Worm (Caenorhabditis elegans): ENCODE results near the gene B0546.4.
A peak's percentile ranks its signal among the peaks of the same experiment; 100 is the strongest.

Gene B0546.4

ce11 chrIV:3384593-3384992, 646 bp upstream of the B0546.4 start (continued):
- TF ChIP-seq rcor-1 (GFP tag; IDR thresholded peaks at IDR 0.05): peak; percentile 63
- TF ChIP-seq K12H6.12 (tag; optimal IDR thresholded peaks at IDR 0.05): peak; percentile 86
- TF ChIP-seq ceh-79 (tag; optimal IDR thresholded peaks at IDR 0.05): no peak
- peak; percentile 67 for TF ChIP-seq lir-1 (GFP tag; conservative IDR thresholded peaks at IDR 0.05)
- TF ChIP-seq lin-54 (GFP tag; optimal IDR thresholded peaks at IDR 0.05): peak; percentile 80
- TF ChIP-seq F37B4.10 (GFP tag; IDR thresholded peaks at IDR 0.05): no peak
- peak; percentile 95 for TF ChIP-seq attf-5 (GFP tag; optimal IDR thresholded peaks at IDR 0.05)
- no peak for TF ChIP-seq ztf-28 (GFP tag; IDR thresholded peaks at IDR 0.05)
- TF ChIP-seq ama-1 (optimal IDR thresholded peaks at IDR 0.05): no peak
- TF ChIP-seq ama-1 (GFP tag; optimal IDR thresholded peaks at IDR 0.05): no peak
- no peak for TF ChIP-seq him-1 (tag; optimal IDR thresholded peaks at IDR 0.05)
- TF ChIP-seq dox-1 (GFP tag; IDR thresholded peaks at IDR 0.05): peak; percentile 88
- TF ChIP-seq hsf-1 (GFP tag; IDR thresholded peaks at IDR 0.05): 0 out of 2 replicates have a peak, but pooled peaks have one; percentile 29
- peak; percentile 83 for TF ChIP-seq atf-7 (tag; optimal IDR thresholded peaks at IDR 0.05)
- peak; percentile 94 for TF ChIP-seq pbrm-1 (GFP tag; IDR thresholded peaks at IDR 0.05)
- peak; percentile 72 for TF ChIP-seq nhr-80 (tag; optimal IDR thresholded peaks at IDR 0.05)
- peak; percentile 93 for TF ChIP-seq ekl-4 (GFP tag; IDR thresholded peaks at IDR 0.05)
- no peak for TF ChIP-seq bed-2 (GFP tag; IDR thresholded peaks at IDR 0.05)
- TF ChIP-seq madf-8 (GFP tag; conservative IDR thresholded peaks at IDR 0.05): no peak
- TF ChIP-seq K11D2.4 (GFP tag; IDR thresholded peaks at IDR 0.05): peak; percentile 85
- no peak for TF ChIP-seq lsy-27 (tag; optimal IDR thresholded peaks at IDR 0.05; ENCODE audit: borderline replicate concordance, insufficient read depth)
- TF ChIP-seq ceh-100 (GFP tag; IDR thresholded peaks at IDR 0.05): peak; percentile 31; the same call in 1 of the 2 replicates
- TF ChIP-seq attf-6 (GFP tag; IDR thresholded peaks at IDR 0.05): no peak
- TF ChIP-seq snpc-3.4 (tag; optimal IDR thresholded peaks at IDR 0.05): no peak
- TF ChIP-seq C06A6.2 (GFP tag; conservative IDR thresholded peaks at IDR 0.05): peak; percentile 66
- TF ChIP-seq egrh-3 (GFP tag; IDR thresholded peaks at IDR 0.05): 0 out of 2 replicates have a peak, but pooled peaks have one; percentile 23
- TF ChIP-seq zfh-2 (GFP tag; conservative IDR thresholded peaks at IDR 0.05): peak; percentile 98
- TF ChIP-seq ceh-27 (GFP tag; optimal IDR thresholded peaks at IDR 0.05): peak; percentile 83
- TF ChIP-seq ztf-18 (tag; optimal IDR thresholded peaks at IDR 0.05): peak; percentile 27
- TF ChIP-seq F39B2.1 (GFP tag; IDR thresholded peaks at IDR 0.05): no peak
- TF ChIP-seq athp-1 (tag; optimal IDR thresholded peaks at IDR 0.05): peak; percentile 39
- TF ChIP-seq ZK185.1 (tag; optimal IDR thresholded peaks at IDR 0.05; ENCODE audit: poor library complexity, severe bottlenecking): peak; percentile 46
- TF ChIP-seq let-526 (GFP tag; IDR thresholded peaks at IDR 0.05): peak; percentile 83
- TF ChIP-seq ztf-22 (GFP tag; optimal IDR thresholded peaks at IDR 0.05): peak; percentile 44
- TF ChIP-seq C17E4.6 (GFP tag; IDR thresholded peaks at IDR 0.05): peak; percentile 59; the same call in 1 of the 2 replicates
- peak in 1 of 2 experiments; percentile 50 for TF ChIP-seq let-607 (tag; optimal IDR thresholded peaks at IDR 0.05)
- TF ChIP-seq lin-40 (tag; optimal IDR thresholded peaks at IDR 0.05): peak; percentile 90
- no peak for TF ChIP-seq snpc-4 (GFP tag; optimal IDR thresholded peaks at IDR 0.05)
- peak in 2 of 4 experiments; percentile 64 to 65 for TF ChIP-seq snpc-4 (tag; optimal IDR thresholded peaks at IDR 0.05)
- no peak for TF ChIP-seq egl-18 (GFP tag; IDR thresholded peaks at IDR 0.05)
- TF ChIP-seq lin-35 (GFP tag; optimal IDR thresholded peaks at IDR 0.05): peak in 1 of 3 experiments; percentile 65
- peak; percentile 61 for TF ChIP-seq somi-1 (GFP tag; optimal IDR thresholded peaks at IDR 0.05)
- TF ChIP-seq dpff-1 (tag; optimal IDR thresholded peaks at IDR 0.05): no peak
- TF ChIP-seq cebp-1 (GFP tag; IDR thresholded peaks at IDR 0.05): peak; percentile 64
- peak; percentile 90 for TF ChIP-seq cebp-1 (tag; optimal IDR thresholded peaks at IDR 0.05)
- TF ChIP-seq attf-3 (GFP tag; conservative IDR thresholded peaks at IDR 0.05): peak; percentile 61; the same call in 1 of the 2 replicates
- TF ChIP-seq gei-17 (GFP tag; optimal IDR thresholded peaks at IDR 0.05): peak; percentile 71
- TF ChIP-seq F10E7.11 (tag; optimal IDR thresholded peaks at IDR 0.05): peak; percentile 1
- peak; percentile 73 for TF ChIP-seq ztf-26 (tag; optimal IDR thresholded peaks at IDR 0.05)

All from whole organism, young adult.